Fruit fly (Drosophila melanogaster) whole organism, embryonic: ENCODE measurements around the gene CG12477.

ENCODE experiments used
- Awh ChIP-seq: fragments of 200-800 bp; sonication (Bioruptor generic); IDR thresholded peaks from 2 replicates; pipeline ENCODE4, ENCODE4 v1.3.6; 2022; ENCODE audit warnings: missing biosample characterization, missing genetic modification characterization
- CG12104 ChIP-seq: fragments of 200-800 bp; sonication (Bioruptor generic); optimal IDR thresholded peaks from 3 replicates; lab custom pipeline; 2016; ENCODE audit warnings: missing biosample characterization, missing genetic modification characterization
- CG16779 ChIP-seq: fragments of 200-800 bp; sonication (Bioruptor generic); IDR thresholded peaks from 2 replicates; pipeline ENCODE4 v1.3.6; 2022; ENCODE audit warnings: missing biosample characterization, missing genetic modification characterization
- CG16813 ChIP-seq: fragments of 200-800 bp; sonication (Bioruptor generic); IDR thresholded peaks from 3 replicates; pipeline ENCODE4 v1.3.6; 2022; ENCODE audit warnings: missing biosample characterization, missing genetic modification characterization; ENCODE audit not compliant: partially characterized antibody
- CG30431 ChIP-seq: fragments of 200-800 bp; sonication (Bioruptor generic); optimal IDR thresholded peaks from 2 replicates; lab custom pipeline; 2017; ENCODE audit warnings: missing biosample characterization, missing genetic modification characterization
- CG31365 ChIP-seq: fragments of 200-800 bp; sonication (Bioruptor generic); optimal IDR thresholded peaks from 2 replicates; lab custom pipeline; 2018; ENCODE audit warnings: missing biosample characterization, mild to moderate bottlenecking, missing genetic modification characterization
- CG34422 ChIP-seq: fragments of 200-800 bp; sonication (Bioruptor generic); IDR thresholded peaks from 3 replicates; pipeline ENCODE4 v1.3.6; 2022; ENCODE audit warnings: missing biosample characterization, missing genetic modification characterization
- CG4820 ChIP-seq: fragments of 200-800 bp; sonication (Bioruptor generic); optimal IDR thresholded peaks from 3 replicates; lab custom pipeline; 2016; ENCODE audit warnings: missing biosample characterization, missing genetic modification characterization
- CG5245 ChIP-seq: fragments of 200-800 bp; sonication (Bioruptor generic); optimal IDR thresholded peaks from 3 replicates; lab custom pipeline; 2016; ENCODE audit warnings: missing biosample characterization, missing genetic modification characterization
- CG6791 ChIP-seq: fragments of 200-800 bp; sonication (Bioruptor generic); IDR thresholded peaks from 3 replicates; pipeline ENCODE4 v1.3.6; 2022; ENCODE audit warnings: missing biosample characterization, missing genetic modification characterization; ENCODE audit not compliant: partially characterized antibody
- CG7357 ChIP-seq: fragments of 200-800 bp; sonication (Bioruptor generic); IDR thresholded peaks from 3 replicates; pipeline ENCODE4 v1.3.6; 2022; ENCODE audit warnings: missing biosample characterization, missing genetic modification characterization
- CG9932 ChIP-seq: fragments of 200-800 bp; sonication (Bioruptor generic); IDR thresholded peaks from 2 replicates; pipeline ENCODE4 v1.3.6; 2022; ENCODE audit warnings: missing biosample characterization, missing genetic modification characterization
- Chrac-16 ChIP-seq: fragments of 200-800 bp; sonication (Bioruptor generic); optimal IDR thresholded peaks from 3 replicates; lab custom pipeline; 2016; ENCODE audit warnings: missing biosample characterization, missing genetic modification characterization
- Dad ChIP-seq: fragments of 200-800 bp; sonication (Bioruptor generic); optimal IDR thresholded peaks from 3 replicates; lab custom pipeline; 2016; ENCODE audit warnings: missing biosample characterization, missing genetic modification characterization
- Ets65A ChIP-seq: fragments of 200-800 bp; sonication (Bioruptor generic); peaks from one replicate; lab custom pipeline; 2016; ENCODE audit warnings: missing biosample characterization, missing genetic modification characterization
- Ets97D ChIP-seq: fragments of 200-800 bp; sonication (Bioruptor generic); optimal IDR thresholded peaks from 3 replicates; lab custom pipeline; 2016; ENCODE audit warnings: missing biosample characterization, missing genetic modification characterization
- H15 ChIP-seq: fragments of 200-800 bp; sonication (Bioruptor generic); IDR thresholded peaks from 3 replicates; pipeline ENCODE4 v1.3.6; 2022; ENCODE audit warnings: missing biosample characterization, missing genetic modification characterization
- HLH4C ChIP-seq: fragments of 200-800 bp; sonication (Bioruptor generic); IDR thresholded peaks from 3 replicates; pipeline ENCODE4 v1.3.6; 2022; ENCODE audit warnings: missing biosample characterization, missing genetic modification characterization; ENCODE audit not compliant: partially characterized antibody
- Mes4 ChIP-seq: fragments of 200-800 bp; sonication (Bioruptor generic); optimal IDR thresholded peaks from 2 replicates; lab custom pipeline; 2016; ENCODE audit warnings: missing biosample characterization, missing genetic modification characterization
- Nf-YA ChIP-seq: fragments of 200-800 bp; sonication (Bioruptor generic); IDR thresholded peaks from 2 replicates; pipeline ENCODE4 v1.3.6; 2022; ENCODE audit warnings: missing biosample characterization, missing genetic modification characterization
- Opbp ChIP-seq: fragments of 200-800 bp; sonication (Bioruptor generic); IDR thresholded peaks from 3 replicates; pipeline ENCODE4 v1.3.6; 2022; ENCODE audit warnings: missing biosample characterization, missing genetic modification characterization; ENCODE audit not compliant: partially characterized antibody
- Sin3A ChIP-seq: fragments of >200 bp; optimal IDR thresholded peaks from 2 replicates; lab custom pipeline; 2018
- Six4 ChIP-seq: fragments of 200-800 bp; sonication (Bioruptor generic); optimal IDR thresholded peaks from 2 replicates; lab custom pipeline; 2016; ENCODE audit warnings: missing biosample characterization, missing genetic modification characterization
- Spps ChIP-seq: fragments of 200-800 bp; sonication (Bioruptor generic); optimal IDR thresholded peaks from 2 replicates; lab custom pipeline; 2018; ENCODE audit warnings: missing biosample characterization, mild to moderate bottlenecking, missing genetic modification characterization
- YL-1 ChIP-seq: fragments of 200-800 bp; sonication (Bioruptor generic); optimal IDR thresholded peaks from 3 replicates; lab custom pipeline; 2017; ENCODE audit warnings: missing biosample characterization, mild to moderate bottlenecking, missing genetic modification characterization
- ap ChIP-seq: fragments of 200-800 bp; sonication (Bioruptor generic); IDR thresholded peaks from 2 replicates; pipeline ENCODE4 v1.3.6; 2022; ENCODE audit warnings: missing biosample characterization, missing genetic modification characterization
- ato ChIP-seq: fragments of 200-800 bp; sonication (Bioruptor generic); IDR thresholded peaks from 2 replicates; pipeline ENCODE4 v1.3.6; 2022; ENCODE audit warnings: missing biosample characterization, missing genetic modification characterization; ENCODE audit not compliant: partially characterized antibody
- az2 ChIP-seq: fragments of 200-800 bp; sonication (Bioruptor generic); optimal IDR thresholded peaks from 3 replicates; lab custom pipeline; 2016; ENCODE audit warnings: missing biosample characterization, missing genetic modification characterization
- ci ChIP-seq: fragments of 200-800 bp; sonication (Bioruptor generic); IDR thresholded peaks from 3 replicates; pipeline ENCODE4 v1.3.6; 2022; ENCODE audit warnings: missing biosample characterization, missing genetic modification characterization
- da ChIP-seq: fragments of 200-800 bp; sonication (Bioruptor generic); optimal IDR thresholded peaks from 2 replicates; lab custom pipeline; 2016; ENCODE audit warnings: missing biosample characterization, missing genetic modification characterization
- eyg ChIP-seq: fragments of 200-800 bp; sonication (Bioruptor generic); optimal IDR thresholded peaks from 3 replicates; lab custom pipeline; 2016; ENCODE audit warnings: missing biosample characterization, missing genetic modification characterization
- gce ChIP-seq: fragments of 200-800 bp; sonication (Bioruptor generic); IDR thresholded peaks from 3 replicates; pipeline ENCODE4 v1.3.6; 2022; ENCODE audit warnings: missing biosample characterization, missing genetic modification characterization
- gcm2 ChIP-seq: fragments of 200-800 bp; sonication (Bioruptor generic); optimal IDR thresholded peaks from 2 replicates; lab custom pipeline; 2016; ENCODE audit warnings: missing biosample characterization, missing genetic modification characterization
- ham ChIP-seq: fragments of 200-800 bp; sonication (Bioruptor generic); IDR thresholded peaks from 2 replicates; pipeline ENCODE4 v1.3.6; 2022; ENCODE audit warnings: missing biosample characterization, missing genetic modification characterization
- hbn ChIP-seq: fragments of 200-800 bp; sonication (Bioruptor generic); IDR thresholded peaks from 2 replicates; pipeline ENCODE4 v1.3.6; 2022; ENCODE audit warnings: missing biosample characterization, missing genetic modification characterization; ENCODE audit not compliant: partially characterized antibody
- her ChIP-seq: fragments of 200-800 bp; sonication (Bioruptor generic); optimal IDR thresholded peaks from 2 replicates; lab custom pipeline; 2016; ENCODE audit warnings: missing biosample characterization, missing genetic modification characterization
- jing ChIP-seq: fragments of 200-800 bp; sonication (Bioruptor generic); optimal IDR thresholded peaks from 2 replicates; lab custom pipeline; 2018; ENCODE audit warnings: missing biosample characterization, mild to moderate bottlenecking, missing genetic modification characterization
- lab ChIP-seq: fragments of 200-800 bp; sonication (Bioruptor generic); optimal IDR thresholded peaks from 3 replicates; lab custom pipeline; 2017; ENCODE audit warnings: missing biosample characterization, missing genetic modification characterization, mild to moderate bottlenecking, moderate library complexity, missing genetic modification reagents
- nerfin-1 ChIP-seq: fragments of 200-800 bp; sonication (Bioruptor generic); optimal IDR thresholded peaks from 3 replicates; lab custom pipeline; 2019; ENCODE audit warnings: missing biosample characterization, mild to moderate bottlenecking, missing genetic modification characterization, moderate library complexity
- odd ChIP-seq: fragments of 200-800 bp; sonication (Bioruptor generic); optimal IDR thresholded peaks from 2 replicates; lab custom pipeline; 2017; ENCODE audit warnings: missing biosample characterization, mild to moderate bottlenecking, missing genetic modification characterization
- p53 ChIP-seq: fragments of 200-800 bp; sonication (Bioruptor generic); optimal IDR thresholded peaks from 2 replicates; lab custom pipeline; 2016; ENCODE audit warnings: missing biosample characterization, missing genetic modification characterization
- ranshi ChIP-seq: fragments of 200-800 bp; sonication (Bioruptor generic); IDR thresholded peaks from 2 replicates; pipeline ENCODE4 v1.3.6; 2022; ENCODE audit warnings: missing biosample characterization, missing genetic modification characterization
- row ChIP-seq: fragments of 200-800 bp; sonication (Bioruptor generic); IDR thresholded peaks from 3 replicates; pipeline ENCODE4 v1.3.6; 2022; ENCODE audit warnings: missing biosample characterization, missing genetic modification characterization
- scrt ChIP-seq: fragments of 200-800 bp; sonication (Bioruptor generic); optimal IDR thresholded peaks from 2 replicates; lab custom pipeline; 2018; ENCODE audit warnings: missing biosample characterization, mild to moderate bottlenecking, missing genetic modification characterization, moderate library complexity
- sens ChIP-seq: fragments of 200-800 bp; sonication (Bioruptor generic); peaks from one replicate; lab custom pipeline; 2016; ENCODE audit warnings: missing biosample characterization, missing genetic modification characterization
- seq ChIP-seq: fragments of 200-800 bp; sonication (Bioruptor generic); IDR thresholded peaks from 2 replicates; pipeline ENCODE4 v1.3.6; 2022; ENCODE audit warnings: missing biosample characterization, missing genetic modification characterization
- ssp ChIP-seq: fragments of 200-800 bp; sonication (Bioruptor generic); IDR thresholded peaks from 2 replicates; pipeline ENCODE4 v1.3.6; 2022; ENCODE audit warnings: missing biosample characterization, missing genetic modification characterization
- tll ChIP-seq, 2 experiments: fragments of 200-800 bp in 1 of 2; fragments of >200 bp in 1 of 2; sonication (Bioruptor generic) in 1 of 2; optimal IDR thresholded peaks; 2 replicates each; lab custom pipeline; 2017 to 2019; ENCODE audit warnings: missing biosample characterization in 2 of 2, missing genetic modification characterization in 2 of 2, mild to moderate bottlenecking in 1 of 2, moderate library complexity in 1 of 2
- tna ChIP-seq: fragments of 200-800 bp; sonication (Bioruptor generic); IDR thresholded peaks from 2 replicates; pipeline ENCODE4 v1.3.6; 2022; ENCODE audit warnings: missing biosample characterization, missing genetic modification characterization; ENCODE audit not compliant: partially characterized antibody
- zen ChIP-seq: fragments of 200-800 bp; sonication (Bioruptor generic); optimal IDR thresholded peaks from 3 replicates; lab custom pipeline; 2018; ENCODE audit warnings: missing biosample characterization, mild to moderate bottlenecking, missing genetic modification characterization, moderate library complexity
- zen2 ChIP-seq: fragments of 200-800 bp; sonication (Bioruptor generic); IDR thresholded peaks from 3 replicates; pipeline ENCODE4 v1.3.6; 2022; ENCODE audit warnings: missing biosample characterization, missing genetic modification characterization; ENCODE audit not compliant: partially characterized antibody

The CG12477 gene

DNA sequence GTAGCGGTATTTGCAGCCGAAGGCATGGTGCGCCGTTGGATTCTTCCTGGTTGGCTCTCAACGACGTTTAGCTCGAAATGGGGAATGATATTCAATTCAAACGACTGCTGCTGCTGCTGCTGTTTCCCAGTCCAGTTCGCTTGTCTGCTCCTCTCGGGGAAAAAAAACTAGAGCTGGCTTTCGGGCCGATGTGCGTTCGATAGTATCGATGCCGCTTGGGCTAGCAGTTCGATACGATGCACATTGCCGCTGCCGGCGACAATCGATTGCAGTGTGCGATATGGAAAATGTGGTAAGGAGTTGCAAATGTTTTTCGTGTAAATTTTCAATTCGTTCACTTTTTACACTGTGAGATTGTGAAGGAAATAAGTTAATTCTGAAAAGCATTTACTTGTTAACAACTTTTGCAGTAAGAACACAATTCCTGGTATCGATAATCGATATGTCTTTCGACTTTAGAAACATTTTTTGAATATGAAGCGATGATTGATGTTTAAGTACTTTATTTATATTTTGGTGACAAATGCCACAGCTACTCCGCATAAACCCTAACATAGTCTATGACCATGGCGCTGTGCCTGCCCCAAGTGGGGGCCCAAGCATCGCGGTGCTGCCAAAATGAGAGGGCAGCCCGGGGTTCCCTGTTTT, 50.0 kb downstream of the CG12477 start, which contains the start of gene Capr (continued):
- TF ChIP-seq CG16779: peak; percentile 45; the same call in 1 of the 2 replicates
- TF ChIP-seq CG5245 (GFP tag; lab: Kevin White, UChicago): peak; percentile 5
- TF ChIP-seq da (GFP tag; lab: Kevin White, UChicago): no peak
- TF ChIP-seq CG4820 (GFP tag; lab: Kevin White, UChicago): peak; percentile 15
- no peak for TF ChIP-seq ap
- TF ChIP-seq CG30431 (GFP tag; lab: Kevin White, UChicago): no peak
- TF ChIP-seq YL-1 (GFP tag; lab: Kevin White, UChicago): peak; percentile 16
- TF ChIP-seq row: peak; percentile 52
- no peak for TF ChIP-seq az2 (GFP tag; lab: Kevin White, UChicago)
- TF ChIP-seq her (GFP tag; lab: Kevin White, UChicago): peak; percentile 58
- TF ChIP-seq hbn (GFP tag; lab: Robert Waterston, UW): peak; percentile 100
- peak; percentile 100 for TF ChIP-seq CG6791
- peak; percentile 99 for TF ChIP-seq zen2 (GFP tag; lab: Robert Waterston, UW)
- TF ChIP-seq tll (GFP tag; optimal IDR thresholded peaks at IDR 0.05; lab: Kevin White, UChicago): peak in 1 of 2 experiments; percentile 22
- TF ChIP-seq gce: no peak
- TF ChIP-seq CG31365 (tag; lab: Kevin White, UChicago): no peak
- TF ChIP-seq Dad (GFP tag; lab: Kevin White, UChicago): peak; percentile 37
- TF ChIP-seq ranshi (GFP tag; lab: Robert Waterston, UW): no peak
- TF ChIP-seq Spps (tag; lab: Kevin White, UChicago): no peak
- no peak for TF ChIP-seq scrt (GFP tag; lab: Kevin White, UChicago)
- TF ChIP-seq nerfin-1 (tag; lab: Kevin White, UChicago): peak; percentile 44
- peak; percentile 56; the same call in 1 of the 3 replicates for TF ChIP-seq ci (GFP tag; lab: Robert Waterston, UW)
- TF ChIP-seq CG16813 (GFP tag; lab: Robert Waterston, UW): peak; percentile 100
- TF ChIP-seq gcm2 (GFP tag; lab: Kevin White, UChicago): no peak
- peak; percentile 84 for TF ChIP-seq CG9932 (GFP tag; lab: Robert Waterston, UW)
- no peak for TF ChIP-seq jing (GFP tag; lab: Kevin White, UChicago)
- TF ChIP-seq CG34422: peak; percentile 54; the same call in 1 of the 3 replicates
- peak; percentile 100 for TF ChIP-seq HLH4C (GFP tag; lab: Robert Waterston, UW)
- no peak for TF ChIP-seq Six4 (GFP tag; lab: Kevin White, UChicago)
- peak; percentile 64 for TF ChIP-seq sens (GFP tag; lab: Kevin White, UChicago)
- peak; percentile 5 for TF ChIP-seq Chrac-16 (GFP tag; lab: Kevin White, UChicago)
- TF ChIP-seq Mes4 (GFP tag; lab: Kevin White, UChicago): peak; percentile 30
- TF ChIP-seq eyg (GFP tag; lab: Kevin White, UChicago): peak; percentile 8
- TF ChIP-seq H15 (GFP tag; lab: Robert Waterston, UW): no peak
- no peak for TF ChIP-seq ham (GFP tag; lab: Robert Waterston, UW)
- peak; percentile 42; the same call in 1 of the 2 replicates for TF ChIP-seq ssp (GFP tag; lab: Robert Waterston, UW)
- no peak for TF ChIP-seq odd (GFP tag; lab: Kevin White, UChicago)
- TF ChIP-seq zen: peak; percentile 12
- no peak for TF ChIP-seq CG7357
- peak; percentile 69 for TF ChIP-seq Ets97D (GFP tag; lab: Kevin White, UChicago)
- peak; percentile 100 for TF ChIP-seq tna (GFP tag; lab: Robert Waterston, UW)
- TF ChIP-seq Awh (GFP tag; lab: Robert Waterston, UW): no peak
- no peak for TF ChIP-seq CG12104 (GFP tag; lab: Kevin White, UChicago)
- peak; percentile 65 for TF ChIP-seq p53 (GFP tag; lab: Kevin White, UChicago)
- TF ChIP-seq Ets65A (GFP tag; lab: Kevin White, UChicago): peak; percentile 62
- TF ChIP-seq ato (GFP tag; lab: Robert Waterston, UW): peak; percentile 100
- no peak for TF ChIP-seq seq
- TF ChIP-seq Sin3A: peak; percentile 89
- TF ChIP-seq Opbp: peak; percentile 100
- no peak for TF ChIP-seq lab (GFP tag; lab: Kevin White, UChicago)
- no peak for TF ChIP-seq Nf-YA
